Fruit fly (Drosophila melanogaster): Measurements from ENCODE around the gene Grl65a.

Gene Grl65a

dm6 chr3L:6700962-6701477 lies 33.4 kb upstream of the Grl65a start:
- TF ChIP-seq CG12744 (GFP tag; optimal IDR thresholded peaks at IDR 0.05), result no peak
- no peak for TF ChIP-seq CG14860 (GFP tag; IDR thresholded peaks at IDR 0.05; ENCODE audit: partially characterized antibody)
- no peak for TF ChIP-seq CG7357 (GFP tag; IDR thresholded peaks at IDR 0.05)
- TF ChIP-seq ase (GFP tag; IDR thresholded peaks at IDR 0.05), result no peak
- no peak for TF ChIP-seq D19A (tag; optimal IDR thresholded peaks at IDR 0.05)
- TF ChIP-seq sima (GFP tag; optimal IDR thresholded peaks at IDR 0.05), result no peak
- no peak; the same call in 1 of the 2 replicates for TF ChIP-seq Bgb (GFP tag; IDR thresholded peaks at IDR 0.05; ENCODE audit: partially characterized antibody)
- no peak for TF ChIP-seq CG2116 (GFP tag; optimal IDR thresholded peaks at IDR 0.05)
- no peak for TF ChIP-seq crol (GFP tag; IDR thresholded peaks at IDR 0.05)
- TF ChIP-seq CG11398 (GFP tag; optimal IDR thresholded peaks at IDR 0.05), result no peak
- TF ChIP-seq ranshi (GFP tag; IDR thresholded peaks at IDR 0.05), result no peak
- no peak for TF ChIP-seq CG34376 (GFP tag; optimal IDR thresholded peaks at IDR 0.05)
- TF ChIP-seq Oaz (GFP tag; IDR thresholded peaks at IDR 0.05), result no peak
- no peak for TF ChIP-seq CG9817 (tag; optimal IDR thresholded peaks at IDR 0.05)
- TF ChIP-seq NK7.1 (GFP tag; optimal IDR thresholded peaks at IDR 0.05), result no peak
- TF ChIP-seq Abd-B (GFP tag; optimal IDR thresholded peaks at IDR 0.05), result no peak
- no peak for TF ChIP-seq CG12942 (GFP tag; optimal IDR thresholded peaks at IDR 0.05)
- no peak for TF ChIP-seq ap (GFP tag; IDR thresholded peaks at IDR 0.05)
- no peak for TF ChIP-seq CG17361 (GFP tag; IDR thresholded peaks at IDR 0.05)
- TF ChIP-seq BEAF-32 (GFP tag; optimal IDR thresholded peaks at IDR 0.05), result no peak
- TF ChIP-seq eve (GFP tag; optimal IDR thresholded peaks at IDR 0.05), result no peak
- TF ChIP-seq ftz-f1 (GFP tag; optimal IDR thresholded peaks at IDR 0.05), result no peak
- TF ChIP-seq mld (GFP tag; IDR thresholded peaks at IDR 0.05; ENCODE audit: partially characterized antibody), result peak; percentile 33; the same call in 1 of the 3 replicates
- TF ChIP-seq Xbp1 (GFP tag; optimal IDR thresholded peaks at IDR 0.05), result no peak
- TF ChIP-seq CG17612 (GFP tag; IDR thresholded peaks at IDR 0.05), result no peak
- TF ChIP-seq gt (GFP tag; IDR thresholded peaks at IDR 0.05), result no peak
- TF ChIP-seq bbx (GFP tag; IDR thresholded peaks at IDR 0.05; ENCODE audit: partially characterized antibody), result peak; percentile 85
- no peak for TF ChIP-seq Dek (tag; optimal IDR thresholded peaks at IDR 0.05)
- TF ChIP-seq CG14965 (GFP tag; optimal IDR thresholded peaks at IDR 0.05; ENCODE audit: borderline replicate concordance), result no peak
- no peak for TF ChIP-seq phol (tag; optimal IDR thresholded peaks at IDR 0.05)
- TF ChIP-seq nerfin-1 (tag; optimal IDR thresholded peaks at IDR 0.05), result peak; percentile 100
- no peak for TF ChIP-seq chinmo (GFP tag; IDR thresholded peaks at IDR 0.05; ENCODE audit: partially characterized antibody)
- peak; percentile 64 for TF ChIP-seq sd (tag; optimal IDR thresholded peaks at IDR 0.05)
- TF ChIP-seq dimm (GFP tag; IDR thresholded peaks at IDR 0.05), result no peak
- TF ChIP-seq CG3995 (GFP tag; optimal IDR thresholded peaks at IDR 0.05), result no peak
- no peak for TF ChIP-seq lilli (GFP tag; optimal IDR thresholded peaks at IDR 0.05)
- TF ChIP-seq pros (GFP tag; optimal IDR thresholded peaks at IDR 0.05), result peak; percentile 96
- TF ChIP-seq CG32532 (GFP tag; IDR thresholded peaks at IDR 0.05), result no peak
- TF ChIP-seq CG15696 (tag; optimal IDR thresholded peaks at IDR 0.05), result no peak
- TF ChIP-seq CG31388 (GFP tag; optimal IDR thresholded peaks at IDR 0.05), result no peak
- no peak for TF ChIP-seq tx (GFP tag; optimal IDR thresholded peaks at IDR 0.05)
- TF ChIP-seq Opbp (GFP tag; IDR thresholded peaks at IDR 0.05; ENCODE audit: partially characterized antibody), result peak; percentile 5; the same call in 1 of the 3 replicates
- TF ChIP-seq h (optimal IDR thresholded peaks at IDR 0.05), result no peak
- no peak for TF ChIP-seq NfI (GFP tag; optimal IDR thresholded peaks at IDR 0.05)
- TF ChIP-seq sna (GFP tag; IDR thresholded peaks at IDR 0.05; ENCODE audit: partially characterized antibody), result 0 out of 2 replicates have a peak, but pooled peaks have one; percentile 25
- TF ChIP-seq CG6791 (GFP tag; IDR thresholded peaks at IDR 0.05; ENCODE audit: partially characterized antibody), result peak; percentile 82
- no peak for TF ChIP-seq CG10654 (GFP tag; optimal IDR thresholded peaks at IDR 0.05)
- TF ChIP-seq CG6765 (GFP tag; optimal IDR thresholded peaks at IDR 0.05), result no peak
- TF ChIP-seq CG7928 (GFP tag; optimal IDR thresholded peaks at IDR 0.05), result no peak
- no peak for TF ChIP-seq CG12219 (GFP tag; optimal IDR thresholded peaks at IDR 0.05)
